Worm (Caenorhabditis elegans): ENCODE results near the gene cept-2.

The cept-2 gene

ce11 chrV:14368272-14369052, 20.9 kb downstream of the cept-2 start (continued):
- TF ChIP-seq egl-44 (GFP tag; IDR thresholded peaks at IDR 0.05): no peak
- TF ChIP-seq madf-10 (tag; optimal IDR thresholded peaks at IDR 0.05): no peak
- TF ChIP-seq Y95B8A.8 (GFP tag; IDR thresholded peaks at IDR 0.05): no peak
- no peak for TF ChIP-seq snpc-4 (GFP tag; optimal IDR thresholded peaks at IDR 0.05)
- peak in 1 of 4 experiments; percentile 28 for TF ChIP-seq snpc-4 (tag; optimal IDR thresholded peaks at IDR 0.05)
- TF ChIP-seq tbx-9 (tag; optimal IDR thresholded peaks at IDR 0.05; ENCODE audit: borderline replicate concordance): no peak
- no peak for TF ChIP-seq attf-3 (GFP tag; conservative IDR thresholded peaks at IDR 0.05)
- no peak for TF ChIP-seq hlh-26 (GFP tag; conservative IDR thresholded peaks at IDR 0.05)
- no peak for TF ChIP-seq attf-5 (GFP tag; optimal IDR thresholded peaks at IDR 0.05)
- no peak for TF ChIP-seq ztf-18 (tag; optimal IDR thresholded peaks at IDR 0.05)
- no peak for TF ChIP-seq D2030.7 (GFP tag; IDR thresholded peaks at IDR 0.05)
- peak; percentile 45; the same call in 1 of the 2 replicates for TF ChIP-seq dox-1 (GFP tag; IDR thresholded peaks at IDR 0.05)
- TF ChIP-seq Y79H2A.3 (GFP tag; conservative IDR thresholded peaks at IDR 0.05): no peak
- no peak for TF ChIP-seq unc-62 (GFP tag; optimal IDR thresholded peaks at IDR 0.05)
- no peak for TF ChIP-seq ztf-28 (GFP tag; IDR thresholded peaks at IDR 0.05)
- TF ChIP-seq lsy-27 (tag; optimal IDR thresholded peaks at IDR 0.05; ENCODE audit: borderline replicate concordance, insufficient read depth): no peak
- no peak for TF ChIP-seq F55B11.4 (tag; optimal IDR thresholded peaks at IDR 0.05; ENCODE audit: borderline replicate concordance, insufficient read depth)
- TF ChIP-seq dpff-1 (tag; optimal IDR thresholded peaks at IDR 0.05): no peak
- TF ChIP-seq nfya-2 (GFP tag; IDR thresholded peaks at IDR 0.05): no peak
- no peak for TF ChIP-seq ztf-6 (GFP tag; IDR thresholded peaks at IDR 0.05)
- TF ChIP-seq Y67H2A.10 (GFP tag; conservative IDR thresholded peaks at IDR 0.05): no peak
- no peak for TF ChIP-seq snpc-3.4 (tag; optimal IDR thresholded peaks at IDR 0.05)
- no peak for TF ChIP-seq egl-18 (GFP tag; IDR thresholded peaks at IDR 0.05)
- no peak for TF ChIP-seq ceh-79 (tag; optimal IDR thresholded peaks at IDR 0.05)
- TF ChIP-seq lag-1 (GFP tag; IDR thresholded peaks at IDR 0.05): no peak
- no peak for TF ChIP-seq madf-8 (GFP tag; conservative IDR thresholded peaks at IDR 0.05)
- no peak for TF ChIP-seq atf-7 (tag; optimal IDR thresholded peaks at IDR 0.05)
- TF ChIP-seq die-1 (tag; optimal IDR thresholded peaks at IDR 0.05): no peak
- TF ChIP-seq pha-4 (tag; optimal IDR thresholded peaks at IDR 0.05): no peak
- TF ChIP-seq hrde-1 (tag; optimal IDR thresholded peaks at IDR 0.05; ENCODE audit: borderline replicate concordance): no peak
- TF ChIP-seq snpc-1.3 (tag; optimal IDR thresholded peaks at IDR 0.05; ENCODE audit: insufficient read depth): no peak
- TF ChIP-seq nhr-120 (GFP tag; IDR thresholded peaks at IDR 0.05): no peak
- no peak for TF ChIP-seq C17E4.6 (GFP tag; IDR thresholded peaks at IDR 0.05)
- TF ChIP-seq nhr-27 (tag; optimal IDR thresholded peaks at IDR 0.05): no peak
- TF ChIP-seq rec-8 (tag; optimal IDR thresholded peaks at IDR 0.05): no peak
- no peak for TF ChIP-seq rcor-1 (GFP tag; IDR thresholded peaks at IDR 0.05)
- no peak for TF ChIP-seq ztf-26 (tag; optimal IDR thresholded peaks at IDR 0.05)
- peak; percentile 55 for TF ChIP-seq ceh-27 (GFP tag; optimal IDR thresholded peaks at IDR 0.05)
- TF ChIP-seq cebp-1 (GFP tag; IDR thresholded peaks at IDR 0.05): no peak
- no peak for TF ChIP-seq cebp-1 (tag; optimal IDR thresholded peaks at IDR 0.05)
- TF ChIP-seq sea-2 (GFP tag; IDR thresholded peaks at IDR 0.05): no peak
- no peak for TF ChIP-seq aptf-3 (GFP tag; IDR thresholded peaks at IDR 0.05)
- no peak for TF ChIP-seq ZK185.1 (tag; optimal IDR thresholded peaks at IDR 0.05; ENCODE audit: poor library complexity, severe bottlenecking)
- no peak for TF ChIP-seq B0019.2 (GFP tag; conservative IDR thresholded peaks at IDR 0.05)
- no peak for TF ChIP-seq akir-1 (GFP tag; optimal IDR thresholded peaks at IDR 0.05)
- TF ChIP-seq madf-6 (GFP tag; IDR thresholded peaks at IDR 0.05): no peak
- no peak for TF ChIP-seq ekl-4 (GFP tag; IDR thresholded peaks at IDR 0.05)
